Worm (Caenorhabditis elegans) whole organism, L1 larva: Measurements from ENCODE around the gene nlp-6.
A peak's percentile ranks its signal among the peaks of the same experiment; 100 is the strongest.

Source experiments
- C04F5.9 ChIP-seq: sonication (generic microtip); optimal IDR thresholded peaks from 2 replicates; lab custom pipeline; 2016; ENCODE audit warnings: missing genetic modification characterization, missing compliant biosample characterization
- C34B4.2 ChIP-seq: sonication (generic microtip); optimal IDR thresholded peaks from 2 replicates; lab custom pipeline; 2017; ENCODE audit warnings: mild to moderate bottlenecking, missing genetic modification characterization, missing compliant biosample characterization
- ama-1 ChIP-seq: fragments of 150-350 bp; optimal IDR thresholded peaks from 2 replicates; lab custom pipeline; 2014
- blmp-1 ChIP-seq: fragments of 150-350 bp; optimal IDR thresholded peaks from 2 replicates; lab custom pipeline; 2014; ENCODE audit warnings: missing biosample characterization, missing genetic modification characterization
- ceh-82 ChIP-seq, 3 experiments: fragments of 150-350 bp in 1 of 3; sonication (generic microtip) in 2 of 3; optimal IDR thresholded peaks; 2 replicates each; lab custom pipeline; 2014 to 2017; ENCODE audit warnings: missing biosample characterization in 3 of 3, missing genetic modification characterization in 3 of 3
- ceh-88 ChIP-seq: fragments of 200-800 bp; sonication (Bioruptor generic); IDR thresholded peaks from 2 replicates; pipeline ENCODE4 v1.3.6; 2022; ENCODE audit warnings: missing genetic modification characterization, missing compliant biosample characterization
- ces-1 ChIP-seq: fragments of 150-350 bp; optimal IDR thresholded peaks from 2 replicates; lab custom pipeline; 2014; ENCODE audit warnings: missing biosample characterization, missing genetic modification reagents, missing genetic modification characterization
- dpl-1 ChIP-seq, 3 experiments: fragments of 150-350 bp in 2 of 3; sonication (generic microtip) in 1 of 3; optimal IDR thresholded peaks; 2 replicates each; lab custom pipeline; 2014 to 2017; ENCODE audit warnings: missing biosample characterization in 3 of 3, missing genetic modification characterization in 3 of 3, missing genetic modification reagents in 3 of 3
- dsc-1 ChIP-seq: sonication (generic microtip); optimal IDR thresholded peaks from 2 replicates; lab custom pipeline; 2016; ENCODE audit warnings: mild to moderate bottlenecking, missing genetic modification characterization, missing compliant biosample characterization
- efl-1 ChIP-seq, 4 experiments: fragments of 150-350 bp; optimal IDR thresholded peaks in 3 of 4; peaks in 1 of 4; 1 replicate in 1 of 4; 2 replicates in 3 of 4; lab custom pipeline; 2014; ENCODE audit warnings: missing biosample characterization in 2 of 4, missing genetic modification characterization in 2 of 4, missing genetic modification reagents in 2 of 4
- elt-2 ChIP-seq: sonication (generic microtip); optimal IDR thresholded peaks from 2 replicates; lab custom pipeline; 2016; ENCODE audit warnings: missing genetic modification characterization, mild to moderate bottlenecking, inconsistent platforms, missing compliant biosample characterization, missing genetic modification reagents
- fkh-10 ChIP-seq: sonication (generic microtip); optimal IDR thresholded peaks from 2 replicates; lab custom pipeline; 2017; ENCODE audit warnings: missing biosample characterization, missing genetic modification reagents, missing genetic modification characterization
- fkh-8 ChIP-seq: sonication (generic microtip); optimal IDR thresholded peaks from 2 replicates; lab custom pipeline; 2016; ENCODE audit warnings: mild to moderate bottlenecking, missing genetic modification characterization, missing compliant biosample characterization
- fos-1 ChIP-seq: fragments of 150-350 bp; optimal IDR thresholded peaks from 2 replicates; lab custom pipeline; 2014; ENCODE audit warnings: missing biosample characterization, missing genetic modification characterization
- hlh-4 ChIP-seq: sonication (generic microtip); optimal IDR thresholded peaks from 2 replicates; lab custom pipeline; 2016; ENCODE audit warnings: mild to moderate bottlenecking, missing genetic modification characterization, missing compliant biosample characterization
- hpl-2 ChIP-seq: fragments of 150-350 bp; optimal IDR thresholded peaks from 2 replicates; lab custom pipeline; 2014; ENCODE audit warnings: missing biosample characterization, missing genetic modification reagents, missing genetic modification characterization
- irx-1 ChIP-seq: sonication (generic microtip); optimal IDR thresholded peaks from 2 replicates; lab custom pipeline; 2016; ENCODE audit warnings: missing genetic modification characterization, missing compliant biosample characterization
- jun-1 ChIP-seq: fragments of 150-350 bp; optimal IDR thresholded peaks from 2 replicates; lab custom pipeline; 2014; ENCODE audit warnings: missing biosample characterization, missing genetic modification reagents, missing genetic modification characterization
- lin-13 ChIP-seq: fragments of 150-350 bp; optimal IDR thresholded peaks from 2 replicates; lab custom pipeline; 2014; ENCODE audit warnings: missing biosample characterization, missing genetic modification reagents, missing genetic modification characterization
- lin-14 ChIP-seq: fragments of 200-800 bp; sonication (Bioruptor generic); optimal IDR thresholded peaks from 2 replicates; lab custom pipeline; 2018; ENCODE audit warnings: mild to moderate bottlenecking, missing genetic modification characterization, moderate library complexity, missing compliant biosample characterization
- lin-15B ChIP-seq: fragments of 150-350 bp; sonication (generic microtip); optimal IDR thresholded peaks from 3 replicates; lab custom pipeline; 2014; ENCODE audit warnings: missing biosample characterization, missing genetic modification characterization
- lin-35 ChIP-seq, 2 experiments: fragments of 150-350 bp; optimal IDR thresholded peaks; 2 replicates each; lab custom pipeline; 2014; ENCODE audit warnings: missing biosample characterization in 2 of 2, missing genetic modification characterization in 2 of 2, missing genetic modification reagents in 2 of 2
- lin-39 ChIP-seq: fragments of 150-350 bp; optimal IDR thresholded peaks from 2 replicates; lab custom pipeline; 2014; ENCODE audit warnings: missing biosample characterization, missing genetic modification reagents, missing genetic modification characterization
- lir-3 ChIP-seq: sonication (generic microtip); optimal IDR thresholded peaks from 2 replicates; lab custom pipeline; 2016; ENCODE audit warnings: mild to moderate bottlenecking, missing genetic modification characterization, moderate library complexity, missing compliant biosample characterization; ENCODE audit not compliant: poor library complexity
- lsy-2 ChIP-seq, 2 experiments: fragments of 150-350 bp; optimal IDR thresholded peaks; 2 replicates each; lab custom pipeline; 2014; ENCODE audit warnings: missing biosample characterization in 2 of 2, missing genetic modification characterization in 2 of 2
- mab-9 ChIP-seq: fragments of 200-800 bp; sonication (Bioruptor generic); IDR thresholded peaks from 2 replicates; pipeline ENCODE4 v1.3.6; 2022; ENCODE audit warnings: missing genetic modification reagents, missing genetic modification characterization, missing compliant biosample characterization
- mdl-1 ChIP-seq, 2 experiments: fragments of 150-350 bp; optimal IDR thresholded peaks; 2 replicates each; lab custom pipeline; 2014 to 2017; ENCODE audit warnings: missing biosample characterization in 2 of 2, missing genetic modification characterization in 2 of 2, inconsistent platforms in 1 of 2
- mef-2 ChIP-seq: fragments of 150-350 bp; optimal IDR thresholded peaks from 2 replicates; lab custom pipeline; 2014; ENCODE audit warnings: missing biosample characterization, missing genetic modification characterization
- mep-1 ChIP-seq: fragments of 150-350 bp; optimal IDR thresholded peaks from 2 replicates; lab custom pipeline; 2014; ENCODE audit warnings: missing biosample characterization, missing genetic modification characterization
- nhr-12 ChIP-seq: sonication (generic microtip); optimal IDR thresholded peaks from 2 replicates; lab custom pipeline; 2017; ENCODE audit warnings: missing biosample characterization, missing genetic modification characterization
- nhr-19 ChIP-seq: fragments of 200-800 bp; sonication (Bioruptor generic); conservative IDR thresholded peaks from 2 replicates; pipeline ENCODE4 v1.3.6; 2022; ENCODE audit warnings: missing genetic modification characterization, missing compliant biosample characterization
- nhr-20 ChIP-seq: sonication (generic microtip); optimal IDR thresholded peaks from 2 replicates; lab custom pipeline; 2016; ENCODE audit warnings: mild to moderate bottlenecking, missing genetic modification characterization, missing compliant biosample characterization
- nhr-28 ChIP-seq: fragments of 150-350 bp; optimal IDR thresholded peaks from 2 replicates; lab custom pipeline; 2014; ENCODE audit warnings: missing biosample characterization, missing genetic modification characterization
- nhr-47 ChIP-seq: sonication (generic microtip); optimal IDR thresholded peaks from 2 replicates; lab custom pipeline; 2016; ENCODE audit warnings: mild to moderate bottlenecking, missing genetic modification characterization, moderate library complexity, missing compliant biosample characterization
- nhr-71 ChIP-seq: sonication (generic microtip); optimal IDR thresholded peaks from 2 replicates; lab custom pipeline; 2016; ENCODE audit warnings: mild to moderate bottlenecking, missing genetic modification characterization, moderate library complexity, missing compliant biosample characterization
- nhr-85 ChIP-seq: sonication (generic microtip); peaks from one replicate; lab custom pipeline; 2016; ENCODE audit warnings: missing genetic modification characterization, inconsistent platforms, missing compliant biosample characterization
- pax-3 ChIP-seq: fragments of 200-800 bp; sonication (Bioruptor generic); optimal IDR thresholded peaks from 2 replicates; lab custom pipeline; 2018; ENCODE audit warnings: mild to moderate bottlenecking, missing genetic modification characterization, moderate library complexity, missing compliant biosample characterization
- pqm-1 ChIP-seq: sonication (generic microtip); optimal IDR thresholded peaks from 3 replicates; lab custom pipeline; 2017; ENCODE audit warnings: missing biosample characterization, missing genetic modification characterization
- rnt-1 ChIP-seq: sonication (generic microtip); optimal IDR thresholded peaks from 2 replicates; lab custom pipeline; 2016; ENCODE audit warnings: mild to moderate bottlenecking, missing genetic modification characterization, moderate library complexity, missing compliant biosample characterization
- snu-23 ChIP-seq: sonication (generic microtip); optimal IDR thresholded peaks from 2 replicates; lab custom pipeline; 2016; ENCODE audit warnings: missing genetic modification characterization, missing compliant biosample characterization
- sox-4 ChIP-seq: sonication (generic microtip); optimal IDR thresholded peaks from 2 replicates; lab custom pipeline; 2016; ENCODE audit warnings: missing genetic modification characterization, missing compliant biosample characterization
- sup-37 ChIP-seq: fragments of 200-800 bp; sonication (Bioruptor generic); optimal IDR thresholded peaks from 2 replicates; lab custom pipeline; 2018; ENCODE audit warnings: mild to moderate bottlenecking, missing genetic modification characterization, missing compliant biosample characterization
- swsn-7 ChIP-seq: sonication (generic microtip); optimal IDR thresholded peaks from 2 replicates; lab custom pipeline; 2016; ENCODE audit warnings: missing genetic modification characterization, missing compliant biosample characterization
- tlp-1 ChIP-seq: fragments of 150-350 bp; optimal IDR thresholded peaks from 2 replicates; lab custom pipeline; 2014; ENCODE audit warnings: missing biosample characterization, missing genetic modification characterization
- unc-130 ChIP-seq: fragments of 150-350 bp; optimal IDR thresholded peaks from 2 replicates; lab custom pipeline; 2017; ENCODE audit warnings: missing biosample characterization, missing genetic modification characterization, inconsistent platforms
- unc-30 ChIP-seq: sonication (generic microtip); optimal IDR thresholded peaks from 2 replicates; lab custom pipeline; 2017; ENCODE audit warnings: missing biosample characterization, missing genetic modification characterization
- unc-86 ChIP-seq: sonication (generic microtip); optimal IDR thresholded peaks from 2 replicates; lab custom pipeline; 2016; ENCODE audit warnings: missing genetic modification characterization, missing compliant biosample characterization
- unc-98 ChIP-seq: fragments of 200-800 bp; sonication (Bioruptor generic); IDR thresholded peaks from 2 replicates; pipeline ENCODE4 v1.3.6; 2022; ENCODE audit warnings: missing genetic modification characterization, missing compliant biosample characterization
- vab-15 ChIP-seq: sonication (generic microtip); optimal IDR thresholded peaks from 2 replicates; lab custom pipeline; 2017; ENCODE audit warnings: missing genotype, mild to moderate bottlenecking, missing genetic modification characterization, missing compliant biosample characterization
- xbp-1 ChIP-seq: sonication (generic microtip); optimal IDR thresholded peaks from 2 replicates; lab custom pipeline; 2016; ENCODE audit warnings: missing genetic modification characterization, missing compliant biosample characterization

The nlp-6 gene

DNA sequence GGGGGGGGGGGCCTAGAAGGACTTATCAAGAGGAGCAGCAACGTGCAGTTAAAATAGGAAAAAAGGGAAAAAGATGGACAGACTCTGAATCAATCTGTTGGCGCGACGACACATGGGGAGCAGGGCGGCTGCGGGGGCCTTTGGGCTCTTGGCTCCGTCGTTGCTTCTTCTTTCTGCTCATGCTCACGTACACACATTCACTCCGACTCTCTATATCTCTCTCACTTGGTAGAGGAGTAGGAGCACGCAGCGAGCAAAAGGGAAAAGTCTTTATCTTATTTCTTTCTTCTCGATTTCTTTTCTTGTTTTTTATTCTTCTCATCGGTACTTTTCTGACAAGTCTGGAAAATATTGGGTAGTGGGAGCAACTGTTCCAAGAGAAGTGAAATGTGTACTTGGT is 33.9 kb upstream of the nlp-6 start:
- TF ChIP-seq sup-37 (GFP tag; lab: Kevin White, UChicago) (no peak), rnt-1 (tag; lab: Kevin White, UChicago) (peak; percentile 28), nhr-47 (tag; lab: Kevin White, UChicago) (peak; percentile 38), fkh-8 (tag; lab: Kevin White, UChicago) (peak; percentile 28), nhr-19 (peak; percentile 40; the same call in 1 of the 2 replicates), ama-1 (lab: Kevin White, UChicago) (no peak), lsy-2 (tag; optimal IDR thresholded peaks at IDR 0.05; lab: Kevin White, UChicago) (peak in 1 of 2 experiments; percentile 40), nhr-71 (peak; percentile 54), efl-1 (optimal IDR thresholded peaks at IDR 0.05; lab: Kevin White, UChicago) (no peak), efl-1 (GFP tag; optimal IDR thresholded peaks at IDR 0.05 in 1 of 2; lab: Kevin White, UChicago) (no peak), blmp-1 (tag; lab: Kevin White, UChicago) (no peak), dsc-1 (peak; percentile 1), nhr-20 (no peak), ceh-82 (tag; optimal IDR thresholded peaks at IDR 0.05; lab: Kevin White, UChicago) (peak in 1 of 3 experiments; percentile 63), mdl-1 (tag; optimal IDR thresholded peaks at IDR 0.05; lab: Kevin White, UChicago) (peak in 1 of 2 experiments; percentile 13), snu-23 (GFP tag; lab: Kevin White, UChicago) (peak; percentile 42), swsn-7 (tag; lab: Kevin White, UChicago) (peak; percentile 21), lin-35 (GFP tag; optimal IDR thresholded peaks at IDR 0.05; lab: Kevin White, UChicago) (peak in 1 of 2 experiments; percentile 23), lin-14 (GFP tag; lab: Kevin White, UChicago) (peak; percentile 82), fkh-10 (GFP tag; lab: Kevin White, UChicago) (peak; percentile 61)
- TF ChIP-seq, all 84 proteins: peak for 14

- TF ChIP-seq C34B4.2 (tag; lab: Kevin White, UChicago) = no peak
- TF ChIP-seq hpl-2 (GFP tag; lab: Kevin White, UChicago) = no peak
- no peak for TF ChIP-seq hlh-4
- peak; percentile 15 for TF ChIP-seq irx-1 (tag; lab: Kevin White, UChicago)
- TF ChIP-seq unc-98 (GFP tag; lab: Robert Waterston, UW) = no peak
- TF ChIP-seq lin-15B = no peak
- peak; percentile 24 for TF ChIP-seq xbp-1 (tag; lab: Kevin White, UChicago)
- no peak for TF ChIP-seq fos-1 (tag; lab: Kevin White, UChicago)
- no peak for TF ChIP-seq unc-86 (tag; lab: Kevin White, UChicago)
- no peak for TF ChIP-seq vab-15 (tag; lab: Kevin White, UChicago)
- peak; percentile 44 for TF ChIP-seq ceh-88
- TF ChIP-seq tlp-1 (tag; lab: Kevin White, UChicago) = no peak
- peak; percentile 75 for TF ChIP-seq nhr-19
- TF ChIP-seq fkh-10 (GFP tag; lab: Kevin White, UChicago) = no peak
- TF ChIP-seq dpl-1 (GFP tag; optimal IDR thresholded peaks at IDR 0.05; lab: Kevin White, UChicago) = peak in 1 of 3 experiments; percentile 27
- no peak for TF ChIP-seq ama-1 (lab: Kevin White, UChicago)
- peak in 1 of 2 experiments; percentile 83 for TF ChIP-seq mdl-1 (tag; optimal IDR thresholded peaks at IDR 0.05; lab: Kevin White, UChicago)
- TF ChIP-seq elt-2 = peak; percentile 89
- no peak for TF ChIP-seq pax-3
- peak; percentile 91 for TF ChIP-seq nhr-85 (tag; lab: Kevin White, UChicago)
- TF ChIP-seq lin-35 (GFP tag; optimal IDR thresholded peaks at IDR 0.05; lab: Kevin White, UChicago) = peak in 1 of 2 experiments; percentile 66
- TF ChIP-seq unc-30 (tag; lab: Kevin White, UChicago) = no peak
- no peak for TF ChIP-seq mef-2 (tag; lab: Kevin White, UChicago)
- no peak for TF ChIP-seq sox-4 (tag; lab: Kevin White, UChicago)
- no peak for TF ChIP-seq mab-9
- no peak for TF ChIP-seq ces-1 (GFP tag; lab: Kevin White, UChicago)
- TF ChIP-seq nhr-28 (tag; lab: Kevin White, UChicago) = no peak
- peak; percentile 16 for TF ChIP-seq lin-13
- TF ChIP-seq nhr-71 = peak; percentile 78
- TF ChIP-seq lir-3 (tag; lab: Kevin White, UChicago) = no peak
- peak; percentile 9 for TF ChIP-seq mep-1 (tag; lab: Kevin White, UChicago)
- TF ChIP-seq C04F5.9 = peak; percentile 9
- TF ChIP-seq lin-39 (tag; lab: Kevin White, UChicago) = no peak
- TF ChIP-seq fkh-8 (tag; lab: Kevin White, UChicago) = no peak
- no peak for TF ChIP-seq pqm-1 (tag; lab: Kevin White, UChicago)
- TF ChIP-seq jun-1 (tag; lab: Kevin White, UChicago) = no peak
- TF ChIP-seq sup-37 (GFP tag; lab: Kevin White, UChicago) = no peak
- TF ChIP-seq unc-130 (tag; lab: Kevin White, UChicago) = peak; percentile 38
- no peak for TF ChIP-seq nhr-12 (tag; lab: Kevin White, UChicago)
These were observed 31.4 kb upstream of the nlp-6 start for ce11 chrX:17630888-17631287.
